Worm (Caenorhabditis elegans) whole organism, early embryonic: ENCODE data around the gene sru-27.

Experiments used
- aly-1 ChIP-seq: sonication (generic microtip); optimal IDR thresholded peaks from 2 replicates; lab custom pipeline; 2016; ENCODE audit warnings: missing genetic modification characterization, missing compliant biosample characterization
- ama-1 ChIP-seq: fragments of 150-350 bp; optimal IDR thresholded peaks from 2 replicates; lab custom pipeline; 2014
- ceh-13 ChIP-seq: fragments of 200-800 bp; sonication (Bioruptor generic); optimal IDR thresholded peaks from 2 replicates; lab custom pipeline; 2018; ENCODE audit warnings: mild to moderate bottlenecking, missing genetic modification characterization, missing compliant biosample characterization
- ets-7 ChIP-seq: sonication (generic microtip); optimal IDR thresholded peaks from 2 replicates; lab custom pipeline; 2016; ENCODE audit warnings: missing genotype, missing genetic modification characterization, missing compliant biosample characterization
- flt-1 ChIP-seq: fragments of 200-800 bp; sonication (Bioruptor generic); IDR thresholded peaks from 2 replicates; pipeline ENCODE4 v1.3.6; 2022; ENCODE audit warnings: missing genetic modification characterization, missing compliant biosample characterization
- hmbx-1 ChIP-seq: sonication (generic microtip); optimal IDR thresholded peaks from 2 replicates; lab custom pipeline; 2016; ENCODE audit warnings: mild to moderate bottlenecking, missing genetic modification characterization, missing compliant biosample characterization
- pes-1 ChIP-seq: fragments of 200-800 bp; sonication (Bioruptor generic); IDR thresholded peaks from 2 replicates; pipeline ENCODE4 v1.3.6; 2022; ENCODE audit warnings: missing genetic modification reagents, missing genetic modification characterization, missing compliant biosample characterization
- sea-1 ChIP-seq: fragments of 200-800 bp; sonication (Bioruptor generic); conservative IDR thresholded peaks from 2 replicates; pipeline ENCODE4 v1.3.6; 2022; ENCODE audit warnings: missing genetic modification characterization, missing compliant biosample characterization
- tra-4 ChIP-seq: sonication (generic microtip); optimal IDR thresholded peaks from 2 replicates; lab custom pipeline; 2017; ENCODE audit warnings: missing genetic modification characterization, missing compliant biosample characterization

- no peak for TF ChIP-seq ceh-13 (GFP tag; lab: Kevin White, UChicago)
- TF ChIP-seq pes-1 (GFP tag; lab: Robert Waterston, UW), result no peak
- TF ChIP-seq ama-1 (lab: Kevin White, UChicago), result no peak
- no peak for TF ChIP-seq flt-1 (GFP tag; lab: Robert Waterston, UW)
- TF ChIP-seq hmbx-1, result no peak
- no peak for TF ChIP-seq sea-1
- no peak for TF ChIP-seq ets-7 (tag; lab: Kevin White, UChicago)
- TF ChIP-seq tra-4 (tag; lab: Kevin White, UChicago), result no peak
- no peak for TF ChIP-seq aly-1
Observed at ce11 chrV:1545694-1546093, 46.5 kb downstream of the sru-27 start, which contains the start of gene oac-32.
